Worm (Caenorhabditis elegans): ENCODE measurements around the gene C49A9.3.

- no peak for TF ChIP-seq ref-1 (GFP tag; conservative IDR thresholded peaks at IDR 0.05)
- no peak for TF ChIP-seq klf-2 (GFP tag; conservative IDR thresholded peaks at IDR 0.05)
Observed at ce11 chrIV:6227974-6228373, 6.1 kb downstream of the C49A9.3 start, which contains the start of gene C49A9.1.
